Worm (Caenorhabditis elegans): ENCODE results near the gene Y77E11A.12.

ce11 chrIV:1460686-1461085 lies 14.2 kb downstream of the Y77E11A.12 start, which contains the start of gene col-106:
- no peak for TF ChIP-seq ZK546.5 (tag; optimal IDR thresholded peaks at IDR 0.05)
- no peak for TF ChIP-seq lsy-2 (tag; optimal IDR thresholded peaks at IDR 0.05)
- no peak for TF ChIP-seq blmp-1 (tag; optimal IDR thresholded peaks at IDR 0.05; ENCODE audit: insufficient read depth)
- no peak for TF ChIP-seq alr-1 (tag; optimal IDR thresholded peaks at IDR 0.05)
- no peak for TF ChIP-seq nhr-237 (tag; optimal IDR thresholded peaks at IDR 0.05)
- TF ChIP-seq elt-3 (tag; optimal IDR thresholded peaks at IDR 0.05) = no peak
- no peak for TF ChIP-seq unc-62 (GFP tag; optimal IDR thresholded peaks at IDR 0.05)
- no peak for TF ChIP-seq nhr-11 (tag; optimal IDR thresholded peaks at IDR 0.05)
- TF ChIP-seq elt-1 (tag; optimal IDR thresholded peaks at IDR 0.05) = no peak
- TF ChIP-seq ama-1 (optimal IDR thresholded peaks at IDR 0.05) = no peak
- TF ChIP-seq nhr-77 (tag; optimal IDR thresholded peaks at IDR 0.05) = no peak
- no peak for TF ChIP-seq snpc-4 (tag; optimal IDR thresholded peaks at IDR 0.05)
- TF ChIP-seq aly-2 (tag; optimal IDR thresholded peaks at IDR 0.05) = no peak
